Fruit fly (Drosophila melanogaster) whole organism, pupa: ENCODE measurements around the gene Pde11.

Experiments used
- CG10348 ChIP-seq: fragments of 200-800 bp; sonication (Bioruptor generic); IDR thresholded peaks from 2 replicates; pipeline ENCODE4 v1.3.6; 2022; ENCODE audit warnings: missing biosample characterization, missing genetic modification characterization
- CG13204 ChIP-seq: fragments of 200-800 bp; sonication (Bioruptor generic); optimal IDR thresholded peaks from 2 replicates; lab custom pipeline; 2018; ENCODE audit warnings: missing biosample characterization, mild to moderate bottlenecking, missing genetic modification characterization, moderate library complexity
- CG14655 ChIP-seq: fragments of 200-800 bp; sonication (Bioruptor generic); optimal IDR thresholded peaks from 3 replicates; lab custom pipeline; 2017; ENCODE audit warnings: mild to moderate bottlenecking, missing biosample characterization, missing genetic modification reagents, missing genetic modification characterization
- CG15710 ChIP-seq: fragments of 200-800 bp; sonication (Bioruptor generic); optimal IDR thresholded peaks from 2 replicates; lab custom pipeline; 2018; ENCODE audit warnings: missing biosample characterization, mild to moderate bottlenecking, missing genetic modification characterization, moderate library complexity
- CG17806 ChIP-seq: fragments of 200-800 bp; sonication (Bioruptor generic); optimal IDR thresholded peaks from 2 replicates; lab custom pipeline; 2018; ENCODE audit warnings: missing biosample characterization, mild to moderate bottlenecking, missing genetic modification characterization, moderate library complexity
- CG32121 ChIP-seq: fragments of 200-800 bp; sonication (Bioruptor generic); IDR thresholded peaks from 2 replicates; pipeline ENCODE4 v1.3.6; 2022; ENCODE audit warnings: missing biosample characterization, missing genetic modification characterization
- CG8301 ChIP-seq: fragments of 200-800 bp; sonication (Bioruptor generic); optimal IDR thresholded peaks from 2 replicates; lab custom pipeline; 2018; ENCODE audit warnings: missing biosample characterization, mild to moderate bottlenecking, missing genetic modification characterization
- CG9948 ChIP-seq: fragments of 200-800 bp; sonication (Bioruptor generic); optimal IDR thresholded peaks from 2 replicates; lab custom pipeline; 2018; ENCODE audit warnings: missing biosample characterization, mild to moderate bottlenecking, missing genetic modification characterization, moderate library complexity
- EcR ChIP-seq: fragments of 200-800 bp; sonication (Bioruptor generic); optimal IDR thresholded peaks from 3 replicates; lab custom pipeline; 2019; ENCODE audit warnings: missing biosample characterization, missing genetic modification characterization, mild to moderate bottlenecking, moderate library complexity, missing genetic modification reagents
- Ets98B ChIP-seq: fragments of 200-800 bp; sonication (Bioruptor generic); IDR thresholded peaks from 2 replicates; pipeline ENCODE4 v1.3.6; 2022; ENCODE audit warnings: missing biosample characterization, missing genetic modification characterization
- Pif1A ChIP-seq: fragments of 200-800 bp; sonication (Bioruptor generic); optimal IDR thresholded peaks from 3 replicates; lab custom pipeline; 2016; ENCODE audit warnings: missing biosample characterization, missing genetic modification characterization
- Snoo ChIP-seq: fragments of 200-800 bp; sonication (Bioruptor generic); optimal IDR thresholded peaks from 3 replicates; lab custom pipeline; 2017; ENCODE audit warnings: missing biosample characterization, mild to moderate bottlenecking, missing genetic modification characterization, inconsistent platforms
- gl ChIP-seq: fragments of 200-800 bp; sonication (Bioruptor generic); optimal IDR thresholded peaks from 2 replicates; lab custom pipeline; 2018; ENCODE audit warnings: missing biosample characterization, mild to moderate bottlenecking, missing genetic modification characterization
- rn ChIP-seq: fragments of 200-800 bp; sonication (Bioruptor generic); IDR thresholded peaks from 2 replicates; pipeline ENCODE4 v1.3.6; 2022; ENCODE audit warnings: missing biosample characterization, missing genetic modification characterization

DNA sequence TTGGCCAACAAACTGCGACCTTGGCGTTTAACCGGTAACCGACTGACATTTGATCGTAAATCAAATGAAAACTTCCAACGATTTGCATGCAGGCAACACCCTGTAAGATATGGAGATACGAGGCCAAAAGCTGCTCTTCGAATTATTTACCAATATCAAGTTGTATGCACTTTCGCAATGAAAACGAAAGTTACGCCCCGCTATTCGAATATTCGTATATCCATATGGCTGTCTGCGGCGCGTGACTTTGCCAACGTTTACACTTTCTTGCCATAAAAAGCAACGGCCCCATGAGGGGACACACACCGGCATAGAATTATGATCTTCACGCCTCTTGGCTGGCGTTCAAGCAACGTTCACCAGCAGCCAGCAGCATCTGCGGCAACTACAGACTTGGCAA lies 67.9 kb downstream of the Pde11 start:
- no peak for TF ChIP-seq rn (GFP tag; lab: Robert Waterston, UW)
- no peak for TF ChIP-seq Snoo (tag; lab: Kevin White, UChicago)
- no peak for TF ChIP-seq CG17806 (tag; lab: Kevin White, UChicago)
- no peak for TF ChIP-seq CG9948 (tag; lab: Kevin White, UChicago)
- TF ChIP-seq CG32121 (GFP tag; lab: Robert Waterston, UW): no peak
- TF ChIP-seq EcR (GFP tag; lab: Kevin White, UChicago): no peak
- TF ChIP-seq CG15710 (tag; lab: Kevin White, UChicago): no peak
- TF ChIP-seq CG13204: no peak
- no peak for TF ChIP-seq CG8301 (tag; lab: Kevin White, UChicago)
- no peak for TF ChIP-seq Ets98B
- TF ChIP-seq CG14655 (GFP tag; lab: Kevin White, UChicago): no peak
- TF ChIP-seq CG10348 (GFP tag; lab: Robert Waterston, UW): no peak
- no peak for TF ChIP-seq Pif1A (GFP tag; lab: Kevin White, UChicago)
- TF ChIP-seq gl (tag; lab: Kevin White, UChicago): no peak
